Worm (Caenorhabditis elegans) whole organism, L4 larva: ENCODE measurements around the gene mlc-7.

Source experiments
- ceh-28 ChIP-seq: fragments of 150-350 bp; optimal IDR thresholded peaks from 2 replicates; lab custom pipeline; 2014; ENCODE audit warnings: missing biosample characterization, missing genetic modification reagents, missing genetic modification characterization
- lin-29 ChIP-seq: fragments of 200-800 bp; sonication (Bioruptor generic); IDR thresholded peaks from 2 replicates; pipeline ENCODE4 v1.3.6; 2022; ENCODE audit warnings: missing genetic modification reagents, missing genetic modification characterization, missing compliant biosample characterization
- nhr-111 ChIP-seq: fragments of 200-800 bp; sonication (Bioruptor generic); optimal IDR thresholded peaks from 2 replicates; lab custom pipeline; 2018; ENCODE audit warnings: mild to moderate bottlenecking, missing genetic modification characterization, missing compliant biosample characterization
- nhr-41 ChIP-seq: fragments of 200-800 bp; sonication (Bioruptor generic); IDR thresholded peaks from 2 replicates; pipeline ENCODE4 v1.3.6; 2022; ENCODE audit warnings: missing genetic modification reagents, missing genetic modification characterization, missing compliant biosample characterization
- pha-4 ChIP-seq, 2 experiments: fragments of 150-350 bp in 1 of 2; fragments of 200-800 bp in 1 of 2; sonication (Bioruptor generic) in 1 of 2; IDR thresholded peaks in 1 of 2; optimal IDR thresholded peaks in 1 of 2; 2 replicates each; pipeline versions ENCODE4 v1.3.6 to Lab custom; 2014 to 2022; ENCODE audit warnings: missing genetic modification characterization in 2 of 2, missing genetic modification reagents in 2 of 2, missing biosample characterization in 1 of 2, missing compliant biosample characterization in 1 of 2
- unc-39 ChIP-seq: sonication (generic microtip); optimal IDR thresholded peaks from 2 replicates; lab custom pipeline; 2017; ENCODE audit warnings: missing biosample characterization, missing genetic modification characterization

- no peak for TF ChIP-seq nhr-41 (GFP tag; lab: Robert Waterston, UW)
- no peak for TF ChIP-seq pha-4 (GFP tag; IDR thresholded peaks at IDR 0.05; lab: Robert Waterston, UW)
- no peak for TF ChIP-seq pha-4 (tag; optimal IDR thresholded peaks at IDR 0.05; lab: Kevin White, UChicago)
- no peak for TF ChIP-seq lin-29 (GFP tag; lab: Robert Waterston, UW)
- no peak for TF ChIP-seq ceh-28 (tag; lab: Kevin White, UChicago)
- no peak for TF ChIP-seq unc-39 (tag; lab: Kevin White, UChicago)
- no peak for TF ChIP-seq nhr-111
Measured at ce11 chrIII:13719247-13719758, 31.9 kb upstream of the mlc-7 start.
